Fruit fly (Drosophila melanogaster) whole organism, embryonic: ENCODE data around the gene CG11699.

Experiments
- Atf-2 ChIP-seq: fragments of 200-800 bp; sonication (Bioruptor generic); optimal IDR thresholded peaks from 2 replicates; lab custom pipeline; 2016; ENCODE audit warnings: missing biosample characterization, missing genetic modification characterization
- BEAF-32 ChIP-seq: fragments of 200-800 bp; sonication (Bioruptor generic); optimal IDR thresholded peaks from 3 replicates; lab custom pipeline; 2017; ENCODE audit warnings: missing biosample characterization, missing genetic modification characterization, mild to moderate bottlenecking, moderate library complexity, missing genetic modification reagents
- Bgb ChIP-seq: fragments of 200-800 bp; sonication (Bioruptor generic); IDR thresholded peaks from 2 replicates; pipeline ENCODE4 v1.3.6; 2022; ENCODE audit warnings: missing biosample characterization, missing genetic modification characterization; ENCODE audit not compliant: partially characterized antibody
- CG10321 ChIP-seq: fragments of 200-800 bp; sonication (Bioruptor generic); IDR thresholded peaks from 2 replicates; pipeline ENCODE4 v1.3.6; 2022; ENCODE audit warnings: missing biosample characterization, missing genetic modification characterization
- CG10462 ChIP-seq: fragments of 200-800 bp; sonication (Bioruptor generic); optimal IDR thresholded peaks from 2 replicates; lab custom pipeline; 2016; ENCODE audit warnings: missing biosample characterization, missing genetic modification characterization
- CG11085 ChIP-seq: fragments of 200-800 bp; sonication (Bioruptor generic); IDR thresholded peaks from 2 replicates; pipeline ENCODE4 v1.3.6; 2022; ENCODE audit warnings: missing biosample characterization, missing genetic modification characterization
- CG11093 ChIP-seq: fragments of 200-800 bp; sonication (Bioruptor generic); IDR thresholded peaks from 3 replicates; pipeline ENCODE4 v1.3.6; 2022; ENCODE audit warnings: missing biosample characterization, missing genetic modification characterization
- CG11696 ChIP-seq: fragments of 200-800 bp; sonication (Bioruptor generic); IDR thresholded peaks from 2 replicates; pipeline ENCODE4 v1.3.6; 2022; ENCODE audit warnings: missing biosample characterization, missing genetic modification characterization
- CG12391 ChIP-seq: fragments of 200-800 bp; sonication (Bioruptor generic); optimal IDR thresholded peaks from 3 replicates; lab custom pipeline; 2018; ENCODE audit warnings: missing biosample characterization, mild to moderate bottlenecking, missing genetic modification characterization, moderate library complexity
- CG13287 ChIP-seq: fragments of 200-800 bp; sonication (Bioruptor generic); IDR thresholded peaks from 2 replicates; pipeline ENCODE4 v1.3.6; 2022; ENCODE audit warnings: missing biosample characterization, missing genetic modification characterization; ENCODE audit not compliant: partially characterized antibody
- CG13296 ChIP-seq: fragments of 200-800 bp; sonication (Bioruptor generic); optimal IDR thresholded peaks from 3 replicates; lab custom pipeline; 2018; ENCODE audit warnings: missing biosample characterization, mild to moderate bottlenecking, missing genetic modification characterization
- CG13894 ChIP-seq: fragments of 200-800 bp; sonication (Bioruptor generic); optimal IDR thresholded peaks from 3 replicates; lab custom pipeline; 2018; ENCODE audit warnings: missing biosample characterization, mild to moderate bottlenecking, missing genetic modification characterization, moderate library complexity
- CG16863 ChIP-seq: fragments of 200-800 bp; sonication (Bioruptor generic); optimal IDR thresholded peaks from 3 replicates; lab custom pipeline; 2016; ENCODE audit warnings: missing biosample characterization, missing genetic modification characterization
- CG17328 ChIP-seq: fragments of 200-800 bp; sonication (Bioruptor generic); IDR thresholded peaks from 2 replicates; pipeline ENCODE4 v1.3.6; 2022; ENCODE audit warnings: missing biosample characterization, missing genetic modification characterization
- CG17568 ChIP-seq: fragments of 200-800 bp; sonication (Bioruptor generic); optimal IDR thresholded peaks from 2 replicates; lab custom pipeline; 2018; ENCODE audit warnings: missing biosample characterization, mild to moderate bottlenecking, missing genetic modification characterization, moderate library complexity
- CG17612 ChIP-seq: fragments of 200-800 bp; sonication (Bioruptor generic); IDR thresholded peaks from 2 replicates; pipeline ENCODE4 v1.3.6; 2022; ENCODE audit warnings: missing biosample characterization, missing genetic modification characterization
- CG18262 ChIP-seq: fragments of 200-800 bp; optimal IDR thresholded peaks from 3 replicates; lab custom pipeline; 2019; ENCODE audit warnings: missing biosample characterization, mild to moderate bottlenecking, missing genetic modification characterization, moderate library complexity
- CG3407 ChIP-seq: fragments of 200-800 bp; sonication (Bioruptor generic); optimal IDR thresholded peaks from 2 replicates; lab custom pipeline; 2018; ENCODE audit warnings: missing biosample characterization, mild to moderate bottlenecking, missing genetic modification characterization
- CG34224 ChIP-seq: fragments of 200-800 bp; sonication (Bioruptor generic); IDR thresholded peaks from 3 replicates; pipeline ENCODE4 v1.3.6; 2022; ENCODE audit warnings: missing biosample characterization, missing genetic modification characterization; ENCODE audit not compliant: partially characterized antibody
- CG4328 ChIP-seq: fragments of 200-800 bp; sonication (Bioruptor generic); optimal IDR thresholded peaks from 3 replicates; lab custom pipeline; 2017; ENCODE audit warnings: missing biosample characterization, missing genetic modification reagents, missing genetic modification characterization
- CG6254 ChIP-seq: fragments of 200-800 bp; sonication (Bioruptor generic); optimal IDR thresholded peaks from 3 replicates; lab custom pipeline; 2017; ENCODE audit warnings: mild to moderate bottlenecking, missing biosample characterization, missing genetic modification reagents, missing genetic modification characterization
- CG6689 ChIP-seq: fragments of 200-800 bp; sonication (Bioruptor generic); IDR thresholded peaks from 2 replicates; pipeline ENCODE4 v1.3.6; 2022; ENCODE audit warnings: missing biosample characterization, missing genetic modification characterization
- CG7357 ChIP-seq: fragments of 200-800 bp; sonication (Bioruptor generic); IDR thresholded peaks from 3 replicates; pipeline ENCODE4 v1.3.6; 2022; ENCODE audit warnings: missing biosample characterization, missing genetic modification characterization
- CG7839 ChIP-seq: fragments of 200-800 bp; sonication (Bioruptor generic); optimal IDR thresholded peaks from 3 replicates; lab custom pipeline; 2018; ENCODE audit warnings: missing biosample characterization, mild to moderate bottlenecking, missing genetic modification characterization, moderate library complexity
- CG7928 ChIP-seq: fragments of 200-800 bp; sonication (Bioruptor generic); optimal IDR thresholded peaks from 2 replicates; lab custom pipeline; 2017; ENCODE audit warnings: missing biosample characterization, mild to moderate bottlenecking, missing genetic modification characterization
- CG7987 ChIP-seq: fragments of 200-800 bp; sonication (Bioruptor generic); optimal IDR thresholded peaks from 2 replicates; lab custom pipeline; 2018; ENCODE audit warnings: missing biosample characterization, mild to moderate bottlenecking, missing genetic modification characterization, moderate library complexity
- CG9817 ChIP-seq: fragments of 200-800 bp; sonication (Bioruptor generic); optimal IDR thresholded peaks from 2 replicates; lab custom pipeline; 2018; ENCODE audit warnings: missing biosample characterization, mild to moderate bottlenecking, missing genetic modification characterization, moderate library complexity
- CG9876 ChIP-seq: fragments of 200-800 bp; sonication (Bioruptor generic); optimal IDR thresholded peaks from 2 replicates; lab custom pipeline; 2016; ENCODE audit warnings: missing biosample characterization, missing genetic modification characterization
- D19B ChIP-seq: fragments of 200-800 bp; sonication (Bioruptor generic); optimal IDR thresholded peaks from 2 replicates; lab custom pipeline; 2017; ENCODE audit warnings: missing biosample characterization, mild to moderate bottlenecking, missing genetic modification characterization
- Dad ChIP-seq: fragments of 200-800 bp; sonication (Bioruptor generic); optimal IDR thresholded peaks from 3 replicates; lab custom pipeline; 2016; ENCODE audit warnings: missing biosample characterization, missing genetic modification characterization
- Dref ChIP-seq: fragments of 200-800 bp; sonication (Bioruptor generic); IDR thresholded peaks from 2 replicates; pipeline ENCODE4 v1.3.6; 2022; ENCODE audit warnings: missing biosample characterization, missing genetic modification characterization
- Ets97D ChIP-seq: fragments of 200-800 bp; sonication (Bioruptor generic); optimal IDR thresholded peaks from 3 replicates; lab custom pipeline; 2016; ENCODE audit warnings: missing biosample characterization, missing genetic modification characterization
- Hsf ChIP-seq: fragments of 200-800 bp; sonication (Bioruptor generic); optimal IDR thresholded peaks from 3 replicates; lab custom pipeline; 2016; ENCODE audit warnings: missing biosample characterization, missing genetic modification characterization
- Lpt ChIP-seq: fragments of >200 bp; optimal IDR thresholded peaks from 2 replicates; lab custom pipeline; 2018; ENCODE audit warnings: missing biosample characterization, missing genetic modification characterization
- Nf-YA ChIP-seq: fragments of 200-800 bp; sonication (Bioruptor generic); IDR thresholded peaks from 2 replicates; pipeline ENCODE4 v1.3.6; 2022; ENCODE audit warnings: missing biosample characterization, missing genetic modification characterization
- Pdp1 ChIP-seq, 2 experiments: fragments of 200-800 bp; sonication (Bioruptor generic); optimal IDR thresholded peaks; 3 replicates each; lab custom pipeline; 2016; ENCODE audit warnings: missing biosample characterization in 2 of 2, missing genetic modification characterization in 2 of 2, mild to moderate bottlenecking in 1 of 2, moderate library complexity in 1 of 2
- Sox102F ChIP-seq: fragments of 200-800 bp; sonication (Bioruptor generic); optimal IDR thresholded peaks from 2 replicates; lab custom pipeline; 2018; ENCODE audit warnings: missing biosample characterization, mild to moderate bottlenecking, missing genetic modification characterization, moderate library complexity
- ac ChIP-seq: fragments of 200-800 bp; sonication (Bioruptor generic); optimal IDR thresholded peaks from 3 replicates; lab custom pipeline; 2017; ENCODE audit warnings: missing biosample characterization, mild to moderate bottlenecking, missing genetic modification characterization
- al ChIP-seq: fragments of 200-800 bp; sonication (Bioruptor generic); IDR thresholded peaks from 2 replicates; pipeline ENCODE4 v1.3.6; 2022; ENCODE audit warnings: missing biosample characterization, missing genetic modification characterization
- br ChIP-seq: fragments of >200 bp; optimal IDR thresholded peaks from 2 replicates; lab custom pipeline; 2017
- cwo ChIP-seq: fragments of 200-800 bp; sonication (Bioruptor generic); optimal IDR thresholded peaks from 3 replicates; lab custom pipeline; 2017; ENCODE audit warnings: missing biosample characterization, missing genetic modification characterization, mild to moderate bottlenecking, moderate library complexity, missing genetic modification reagents
- danr ChIP-seq: fragments of 200-800 bp; sonication (Bioruptor generic); IDR thresholded peaks from 2 replicates; pipeline ENCODE4 v1.3.6; 2022; ENCODE audit warnings: missing biosample characterization, missing genetic modification characterization
- grau ChIP-seq: fragments of 200-800 bp; optimal IDR thresholded peaks from 3 replicates; lab custom pipeline; 2019; ENCODE audit warnings: missing biosample characterization, mild to moderate bottlenecking, missing genetic modification characterization, moderate library complexity
- gsb-n ChIP-seq: fragments of 200-800 bp; sonication (Bioruptor generic); optimal IDR thresholded peaks from 3 replicates; lab custom pipeline; 2018; ENCODE audit warnings: missing biosample characterization, mild to moderate bottlenecking, missing genetic modification characterization
- gt ChIP-seq: fragments of 200-800 bp; sonication (Bioruptor generic); IDR thresholded peaks from 2 replicates; pipeline ENCODE4 v1.3.6; 2022; ENCODE audit warnings: missing biosample characterization, missing genetic modification characterization
- jumu ChIP-seq: fragments of 200-800 bp; sonication (Bioruptor generic); optimal IDR thresholded peaks from 3 replicates; lab custom pipeline; 2016; ENCODE audit warnings: missing biosample characterization, missing genetic modification characterization
- lmd ChIP-seq: fragments of 200-800 bp; sonication (Bioruptor generic); IDR thresholded peaks from 2 replicates; pipeline ENCODE4 v1.3.6; 2022; ENCODE audit warnings: missing biosample characterization, missing genetic modification characterization
- peb ChIP-seq: fragments of 200-800 bp; sonication (Bioruptor generic); IDR thresholded peaks from 2 replicates; pipeline ENCODE4 v1.3.6; 2022; ENCODE audit warnings: missing biosample characterization, missing genetic modification characterization
- trh ChIP-seq: fragments of 200-800 bp; sonication (Bioruptor generic); optimal IDR thresholded peaks from 2 replicates; lab custom pipeline; 2016; ENCODE audit warnings: missing biosample characterization, missing genetic modification characterization
- wdn ChIP-seq: fragments of 200-800 bp; sonication (Bioruptor generic); IDR thresholded peaks from 2 replicates; pipeline ENCODE4 v1.3.6; 2022; ENCODE audit warnings: missing biosample characterization, missing genetic modification characterization

Gene CG11699

dm6 chrX:11569956-11570695 is at the start of gene CG11699, which contains the start of gene Polr2A (continued):
- TF ChIP-seq CG3407 (GFP tag; lab: Kevin White, UChicago) (no peak), CG13894 (tag; lab: Kevin White, UChicago) (peak; percentile 53), CG18262 (peak; percentile 46), Dref (GFP tag; lab: Robert Waterston, UW) (no peak), Sox102F (no peak), wdn (GFP tag; lab: Robert Waterston, UW) (no peak), CG7928 (no peak), CG11085 (GFP tag; lab: Robert Waterston, UW) (0 out of 2 replicates have a peak, but pooled peaks have one; percentile 32), Hsf (GFP tag; lab: Kevin White, UChicago) (no peak), D19B (no peak), CG16863 (no peak), CG17328 (GFP tag; lab: Robert Waterston, UW) (no peak), jumu (GFP tag; lab: Kevin White, UChicago) (peak; percentile 34), cwo (no peak), Bgb (GFP tag; lab: Robert Waterston, UW) (peak; percentile 31; the same call in 1 of the 2 replicates), CG34224 (GFP tag; lab: Robert Waterston, UW) (no peak), CG9876 (GFP tag; lab: Kevin White, UChicago) (no peak), al (GFP tag; lab: Robert Waterston, UW) (peak; percentile 27; the same call in 1 of the 2 replicates), CG10321 (no peak), BEAF-32 (GFP tag; lab: Kevin White, UChicago) (peak; percentile 49), CG13287 (GFP tag; lab: Robert Waterston, UW) (no peak), CG10462 (GFP tag; lab: Kevin White, UChicago) (peak; percentile 4), gt (no peak), Atf-2 (no peak), br (lab: Kevin White, UChicago) (no peak), Lpt (GFP tag; lab: Kevin White, UChicago) (no peak), CG12391 (peak; percentile 66), CG6689 (GFP tag; lab: Robert Waterston, UW) (no peak), CG7839 (tag; lab: Kevin White, UChicago) (no peak), lmd (GFP tag; lab: Robert Waterston, UW) (peak; percentile 54; the same call in 1 of the 2 replicates), CG7357 (GFP tag; lab: Robert Waterston, UW) (no peak; the same call in 2 of the 3 replicates), Nf-YA (GFP tag; lab: Robert Waterston, UW) (no peak), danr (GFP tag; lab: Robert Waterston, UW) (no peak), gsb-n (tag; lab: Kevin White, UChicago) (peak; percentile 54), CG11696 (GFP tag; lab: Robert Waterston, UW) (no peak), Pdp1 (GFP tag; optimal IDR thresholded peaks at IDR 0.05; lab: Kevin White, UChicago) (peak in 1 of 2 experiments; percentile 44), CG7987 (GFP tag; lab: Kevin White, UChicago) (no peak), CG17612 (no peak), ac (no peak), Dad (GFP tag; lab: Kevin White, UChicago) (no peak), CG17568 (GFP tag; lab: Kevin White, UChicago) (no peak), CG11093 (GFP tag; lab: Robert Waterston, UW) (no peak), trh (GFP tag; lab: Kevin White, UChicago) (no peak), Ets97D (no peak), CG13296 (GFP tag; lab: Kevin White, UChicago) (peak; percentile 8), CG6254 (peak; percentile 8), peb (GFP tag; lab: Robert Waterston, UW) (no peak), CG9817 (tag; lab: Kevin White, UChicago) (peak; percentile 53), grau (tag; lab: Kevin White, UChicago) (peak; percentile 58), CG4328 (GFP tag; lab: Kevin White, UChicago) (no peak)
